Worm (Caenorhabditis elegans) whole organism, young adult: Measurements from ENCODE around the gene F13C5.3.

ENCODE experiments used
- F49E8.2 ChIP-seq: sonication (generic microtip); optimal IDR thresholded peaks from 3 replicates; lab custom pipeline; 2017; ENCODE audit warnings: missing genetic modification characterization, mild to moderate bottlenecking, missing compliant biosample characterization, antibody characterized with exemption, moderate library complexity; ENCODE audit not compliant: insufficient read depth
- nhr-80 ChIP-seq: sonication (generic microtip); optimal IDR thresholded peaks from 2 replicates; lab custom pipeline; 2016; ENCODE audit warnings: missing genetic modification characterization, missing compliant biosample characterization

ce11 chrX:587798-588197 lies 11.6 kb downstream of the F13C5.3 start, which contains the start of gene mrp-1:
- no peak for TF ChIP-seq nhr-80 (tag; lab: Kevin White, UChicago)
- TF ChIP-seq F49E8.2 (tag; lab: Kevin White, UChicago) = no peak
